Fruit fly (Drosophila melanogaster) S2 (cell line): ENCODE results near the gene CG13842.

Experiments used
- CG8478 ChIP-seq: fragments of >200 bp; optimal IDR thresholded peaks from 2 replicates; lab custom pipeline; 2018
- CTCF ChIP-seq, 2 experiments: fragments of >200 bp; optimal IDR thresholded peaks; 2 replicates each; lab custom pipeline; 2018

The CG13842 gene

DNA sequence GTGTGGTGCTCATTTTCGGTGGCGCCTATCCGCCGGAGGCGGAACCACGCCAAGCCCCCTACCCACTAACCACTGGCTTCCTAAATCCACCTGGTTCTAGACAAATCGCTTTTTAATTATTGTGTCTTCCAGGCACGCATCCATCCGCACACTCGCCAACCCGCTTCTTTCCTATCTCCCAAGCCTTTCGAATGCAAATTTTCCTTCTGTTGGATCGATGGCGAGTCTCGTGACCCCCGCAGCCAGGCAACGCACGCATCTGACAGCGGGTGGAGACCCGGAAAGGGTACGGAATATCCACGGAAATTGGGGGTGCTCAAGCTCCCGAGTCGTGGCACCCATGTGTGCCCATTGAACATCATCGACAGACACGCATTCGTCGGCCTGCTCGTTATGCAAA, at the start of gene CG13842:
TSS of gene CG13842 (minus strand) at position 101 of the 400 bp plus-strand sequence.
- TF ChIP-seq CG8478 (lab: Kevin White, UChicago) (no peak), CTCF (optimal IDR thresholded peaks at IDR 0.05; lab: Kevin White, UChicago) (no peak)

dm6 chr3R:22756289-22756688, 49.2 kb upstream of the CG13842 start:
- TF ChIP-seq CTCF (optimal IDR thresholded peaks at IDR 0.05; lab: Kevin White, UChicago) (no peak), CG8478 (lab: Kevin White, UChicago) (no peak)

DNA sequence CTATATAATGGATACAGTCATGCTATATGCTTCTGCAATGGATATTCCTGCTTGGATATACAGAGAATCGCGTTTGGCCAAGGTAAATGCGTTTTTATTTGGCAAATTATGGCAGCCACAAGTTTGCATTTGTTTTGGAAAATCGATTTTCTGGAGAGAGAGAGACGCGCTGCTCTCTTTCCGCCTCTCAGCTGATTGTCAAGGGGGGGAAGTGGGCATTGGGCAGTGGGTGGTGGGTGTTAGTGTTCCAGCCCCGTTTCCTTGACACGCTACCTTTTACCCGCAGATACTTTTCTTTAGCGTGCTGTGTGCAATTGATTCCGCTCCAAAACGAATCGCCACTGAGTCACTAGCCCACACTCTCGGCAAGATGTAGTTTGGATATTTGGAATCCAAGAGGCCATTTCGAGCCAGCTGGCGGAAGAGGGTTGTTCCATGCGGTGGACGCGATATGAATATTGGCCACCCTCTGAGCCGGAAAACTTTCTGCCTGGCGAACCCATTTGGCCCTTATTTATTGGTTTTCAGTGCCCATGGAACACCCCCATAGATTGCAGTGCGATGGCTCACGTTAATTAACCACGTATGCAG, 48.2 kb upstream of the CG13842 start:
- TF ChIP-seq CG8478 (lab: Kevin White, UChicago) = no peak

DNA sequence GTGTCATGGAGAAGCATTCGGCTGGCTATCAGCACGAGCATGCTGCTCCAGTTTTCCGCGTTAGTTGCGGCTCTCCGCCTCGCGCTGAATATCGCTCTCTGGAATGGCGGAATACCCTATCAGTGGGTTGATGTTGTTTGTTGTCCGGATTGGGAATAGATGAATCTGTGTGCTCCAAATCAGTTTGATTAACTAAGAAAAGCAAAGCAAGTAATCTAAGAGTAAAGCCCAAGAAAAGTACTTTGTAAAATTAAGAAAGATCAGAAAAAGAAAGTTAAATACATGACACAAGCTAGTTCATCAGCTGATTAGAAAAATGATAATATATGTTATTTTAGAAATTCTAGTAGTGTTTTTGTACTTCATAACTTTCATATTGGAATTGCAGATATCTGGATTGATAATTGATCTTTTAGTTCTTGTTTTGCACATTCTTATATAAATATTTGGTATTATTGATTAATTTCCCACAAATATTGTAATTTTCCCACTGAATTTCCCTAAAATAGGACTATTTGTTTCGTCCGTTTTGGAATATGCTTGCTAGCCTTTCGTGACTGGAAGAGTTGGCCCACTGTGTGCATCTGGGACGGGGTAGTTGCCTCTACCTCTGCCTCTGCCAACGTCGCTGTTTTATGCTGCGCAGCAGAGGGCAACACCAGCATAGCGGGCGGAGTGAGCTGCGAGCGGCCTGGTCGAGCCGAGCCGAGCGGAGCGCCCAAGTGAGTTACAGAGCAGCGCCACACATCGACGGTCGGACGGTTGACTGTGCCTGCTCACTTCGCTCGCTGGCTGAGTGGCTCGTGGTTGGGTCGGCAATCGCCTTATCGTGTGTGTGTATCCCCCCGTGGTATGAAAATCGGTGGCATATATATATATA, 47.1 kb upstream of the CG13842 start:
- TF ChIP-seq CG8478 (lab: Kevin White, UChicago) = no peak
- TF ChIP-seq CTCF (optimal IDR thresholded peaks at IDR 0.05; lab: Kevin White, UChicago) = no peak

DNA sequence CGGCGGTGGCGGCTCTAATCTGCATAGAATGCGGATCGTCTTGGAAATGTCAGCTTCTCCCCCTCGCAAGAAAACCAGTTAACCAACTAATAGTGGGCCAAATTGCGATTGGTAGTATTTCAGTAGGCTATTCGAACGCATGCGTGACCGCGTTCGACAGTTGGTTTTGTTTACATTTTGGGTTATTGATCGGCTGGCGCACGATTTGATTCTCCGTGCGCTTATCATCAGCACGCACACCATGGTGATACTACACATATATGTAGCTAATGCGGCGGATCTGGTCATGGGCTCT, 46.5 kb upstream of the CG13842 start:
- TF ChIP-seq CG8478 (lab: Kevin White, UChicago) (no peak), CTCF (optimal IDR thresholded peaks at IDR 0.05; lab: Kevin White, UChicago) (no peak)

DNA sequence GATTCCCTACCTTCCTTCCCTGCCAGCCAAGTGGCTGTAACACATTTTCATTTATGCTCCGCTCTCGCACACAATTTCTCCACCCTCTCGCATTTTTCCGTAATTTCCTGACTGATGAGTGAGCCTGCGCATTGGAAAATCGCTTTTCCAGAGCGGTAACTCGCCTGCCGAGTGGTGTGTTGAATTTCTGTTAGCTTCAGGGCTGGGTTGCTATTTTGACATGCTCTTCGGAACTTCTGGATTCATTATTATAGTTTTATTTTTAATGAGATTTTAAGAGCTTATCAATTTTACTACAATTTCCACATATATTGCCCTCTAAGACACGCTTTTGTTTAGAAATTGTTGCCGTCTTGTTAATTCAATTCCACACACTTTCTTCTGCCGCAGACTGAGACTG, 45.9 kb upstream of the CG13842 start:
- TF ChIP-seq CG8478 (lab: Kevin White, UChicago) (no peak), CTCF (optimal IDR thresholded peaks at IDR 0.05; lab: Kevin White, UChicago) (no peak)

- TF ChIP-seq CTCF (optimal IDR thresholded peaks at IDR 0.05; lab: Kevin White, UChicago) = no peak
- no peak for TF ChIP-seq CG8478 (lab: Kevin White, UChicago)
Observed at dm6 chr3R:22751698-22752097, 44.6 kb upstream of the CG13842 start.

dm6 chr3R:22751111-22751510, 44.0 kb upstream of the CG13842 start:
- no peak for TF ChIP-seq CG8478 (lab: Kevin White, UChicago)

- TF ChIP-seq CTCF (optimal IDR thresholded peaks at IDR 0.05; lab: Kevin White, UChicago) (peak in 1 of 2 experiments; percentile 14), CG8478 (lab: Kevin White, UChicago) (no peak)
Observed at dm6 chr3R:22750534-22750947, 43.5 kb upstream of the CG13842 start, which contains the start of the genes rumi, CG7029 and Usp12-46. Gene rumi, minus strand, starts transcription at chr3R:22750597. Gene CG7029, plus strand, starts transcription at chr3R:22750901. Gene Usp12-46, plus strand, starts transcription at chr3R:22750901.

- TF ChIP-seq CG8478 (lab: Kevin White, UChicago) (no peak), CTCF (optimal IDR thresholded peaks at IDR 0.05; lab: Kevin White, UChicago) (no peak)
Observed at dm6 chr3R:22750039-22750438, 43.0 kb upstream of the CG13842 start.

- TF ChIP-seq CTCF (optimal IDR thresholded peaks at IDR 0.05; lab: Kevin White, UChicago) = no peak
- no peak for TF ChIP-seq CG8478 (lab: Kevin White, UChicago)
Observed at dm6 chr3R:22748956-22749355, 41.9 kb upstream of the CG13842 start, which contains the start of gene CG31139. Gene CG31139, minus strand, starts transcription at chr3R:22749056.

DNA sequence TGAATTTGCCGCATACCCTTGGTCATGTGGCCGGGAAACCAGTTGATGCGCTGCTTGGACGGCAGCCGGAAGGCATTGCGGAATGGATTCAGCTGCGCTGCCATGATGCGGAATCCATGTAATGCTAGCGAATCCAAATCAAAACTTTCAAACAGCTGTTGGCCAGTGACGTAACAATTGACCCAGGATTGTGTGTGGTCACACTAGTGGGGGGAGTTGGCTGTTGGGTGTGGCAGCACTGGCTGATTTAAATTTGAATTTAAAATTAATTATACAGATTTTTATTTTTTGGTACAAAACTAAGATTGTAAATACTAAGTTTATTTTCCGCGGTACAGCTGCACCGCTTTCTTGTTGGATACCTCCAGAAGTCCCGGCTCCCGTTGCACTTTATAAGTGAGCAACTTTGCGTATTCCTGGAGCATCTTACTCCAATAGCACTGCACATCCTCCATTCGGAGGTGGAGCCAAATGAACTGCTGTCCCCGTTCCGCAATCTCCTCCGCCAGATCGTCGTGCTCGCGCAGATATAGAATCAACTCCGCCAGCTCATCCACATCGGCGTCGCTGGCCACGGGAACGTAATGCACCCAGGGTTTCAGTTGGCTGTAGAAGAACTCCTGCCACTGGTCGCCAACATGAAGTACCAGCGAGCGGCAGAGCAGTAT, 40.5 kb upstream of the CG13842 start, which contains the start of gene CG17141:
TSS of gene CG17141 (minus strand) at position 177 of the 668 bp plus-strand sequence.
- no peak for TF ChIP-seq CTCF (optimal IDR thresholded peaks at IDR 0.05; lab: Kevin White, UChicago)
- TF ChIP-seq CG8478 (lab: Kevin White, UChicago) = no peak

DNA sequence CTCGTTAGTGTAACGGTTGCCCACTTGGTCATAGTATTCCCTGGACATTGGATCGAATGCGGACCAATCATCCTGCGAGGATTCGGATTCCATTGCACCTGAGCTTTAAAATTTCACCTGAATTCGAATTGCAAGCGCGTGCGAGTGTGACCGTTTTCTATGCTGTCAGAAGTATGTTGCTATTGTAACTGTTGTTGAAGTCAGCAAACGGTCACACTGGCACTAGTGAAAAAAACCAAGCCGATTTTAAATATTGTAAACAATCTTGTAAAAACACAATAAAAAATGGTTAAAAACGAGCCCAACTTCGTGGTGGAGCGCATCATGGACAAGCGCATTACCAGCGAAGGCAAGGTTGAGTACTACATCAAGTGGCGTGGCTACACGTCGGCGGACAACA, 38.4 kb upstream of the CG13842 start, which contains the start of the genes vret and HP1c:
TSS of gene vret (minus strand) at position 150 of the 400 bp plus-strand sequence.
TSS of gene HP1c (plus strand) at position 189 of the 400 bp plus-strand sequence.
- TF ChIP-seq CG8478 (lab: Kevin White, UChicago) (no peak), CTCF (optimal IDR thresholded peaks at IDR 0.05; lab: Kevin White, UChicago) (peak in 1 of 2 experiments; percentile 13)

DNA sequence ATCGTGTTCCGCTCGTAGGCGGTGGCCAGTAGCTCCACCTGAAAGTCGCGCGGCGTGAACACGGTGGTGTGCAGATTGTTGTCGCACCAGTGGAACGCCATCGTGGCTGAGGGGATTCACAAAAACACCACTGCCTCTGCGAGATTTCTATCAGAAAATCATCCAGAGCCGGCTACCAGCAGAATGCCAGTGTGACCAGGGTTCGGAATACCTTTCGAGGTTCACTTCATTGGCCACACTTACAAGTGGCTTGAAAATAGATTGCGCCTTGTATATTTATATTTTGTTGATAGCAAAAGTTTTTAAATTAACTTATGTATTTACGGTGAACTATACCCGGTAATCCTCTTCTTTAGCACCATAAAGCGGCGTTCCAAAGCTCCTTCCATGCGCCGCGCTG, 33.9 kb upstream of the CG13842 start, which contains the start of the genes Dcr-1 and CG6985:
TSS of gene Dcr-1 (minus strand) at position 162 of the 400 bp plus-strand sequence.
TSS of gene CG6985 (plus strand) at position 221 of the 400 bp plus-strand sequence.
- TF ChIP-seq CG8478 (lab: Kevin White, UChicago) = no peak
- TF ChIP-seq CTCF (optimal IDR thresholded peaks at IDR 0.05; lab: Kevin White, UChicago) = peak in 1 of 2 experiments; percentile 3
